Fruit fly (Drosophila melanogaster) S2 (cell line): Measurements from ENCODE around the gene tal-AA.

ENCODE experiments used
- CG8478 ChIP-seq: fragments of >200 bp; optimal IDR thresholded peaks from 2 replicates; lab custom pipeline; 2018
- CTCF ChIP-seq, 2 experiments: fragments of >200 bp; optimal IDR thresholded peaks; 2 replicates each; lab custom pipeline; 2018

DNA sequence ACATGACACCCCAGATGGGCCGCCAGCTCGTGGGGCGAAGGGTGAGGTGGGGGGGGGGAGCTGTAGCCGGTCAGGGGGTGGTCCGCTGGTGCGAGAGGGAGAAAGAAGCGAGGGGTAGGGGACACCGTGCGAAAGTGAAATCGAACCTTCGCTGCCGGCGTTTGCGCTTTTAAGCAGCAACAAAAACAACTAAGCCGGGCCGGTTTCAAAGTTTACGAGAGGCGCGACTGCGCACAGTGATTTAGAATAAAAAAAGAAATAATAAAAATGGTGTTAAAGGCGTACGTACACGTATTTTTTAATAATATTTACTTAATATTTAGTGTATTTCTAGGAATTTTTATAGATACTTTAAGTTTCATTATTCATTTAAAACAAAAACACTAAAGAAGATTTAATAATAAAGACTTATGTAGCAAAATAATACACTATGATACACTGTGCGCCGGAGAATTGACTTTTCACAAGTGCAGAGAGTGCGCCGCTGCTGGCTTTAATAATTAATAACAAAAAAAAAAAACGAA, 18.7 kb downstream of the tal-AA start:
- TF ChIP-seq CG8478 (lab: Kevin White, UChicago) (no peak), CTCF (optimal IDR thresholded peaks at IDR 0.05; lab: Kevin White, UChicago) (no peak)
